Worm (Caenorhabditis elegans) whole organism, mixed stage, embryonic: ENCODE measurements around the gene F49E11.2.

Experiments
- M03D4.4 ChIP-seq: sonication (generic microtip); optimal IDR thresholded peaks from 2 replicates; lab custom pipeline; 2017; ENCODE audit warnings: mild to moderate bottlenecking, missing genetic modification characterization, missing compliant biosample characterization
- bed-3 ChIP-seq: fragments of 200-800 bp; sonication (Bioruptor generic); optimal IDR thresholded peaks from 3 replicates; lab custom pipeline; 2018; ENCODE audit warnings: mild to moderate bottlenecking, missing genetic modification characterization, moderate library complexity, missing compliant biosample characterization
- blmp-1 ChIP-seq: fragments of 150-350 bp; optimal IDR thresholded peaks from 2 replicates; lab custom pipeline; 2014; ENCODE audit warnings: missing biosample characterization, missing genetic modification characterization
- ceh-39 ChIP-seq: fragments of 150-350 bp; optimal IDR thresholded peaks from 2 replicates; lab custom pipeline; 2014; ENCODE audit warnings: missing biosample characterization, missing genetic modification characterization
- ceh-43 ChIP-seq: fragments of 200-800 bp; sonication (Bioruptor generic); optimal IDR thresholded peaks from 2 replicates; lab custom pipeline; 2018; ENCODE audit warnings: mild to moderate bottlenecking, missing genetic modification characterization, moderate library complexity, missing compliant biosample characterization
- ces-1 ChIP-seq: fragments of 150-350 bp; optimal IDR thresholded peaks from 2 replicates; lab custom pipeline; 2014; ENCODE audit warnings: missing biosample characterization, missing genetic modification reagents, missing genetic modification characterization
- cnd-1 ChIP-seq: fragments of 200-800 bp; sonication (Bioruptor generic); optimal IDR thresholded peaks from 2 replicates; lab custom pipeline; 2018; ENCODE audit warnings: mild to moderate bottlenecking, missing genetic modification characterization, missing compliant biosample characterization
- drap-1 ChIP-seq: fragments of 200-800 bp; sonication (Bioruptor generic); optimal IDR thresholded peaks from 3 replicates; lab custom pipeline; 2018; ENCODE audit warnings: mild to moderate bottlenecking, missing genetic modification characterization, missing compliant biosample characterization
- elt-1 ChIP-seq: sonication (generic microtip); optimal IDR thresholded peaks from 2 replicates; lab custom pipeline; 2017; ENCODE audit warnings: missing genetic modification characterization, mild to moderate bottlenecking, missing compliant biosample characterization, antibody characterized with exemption, moderate library complexity, borderline replicate concordance; ENCODE audit not compliant: insufficient read depth
- elt-3 ChIP-seq: fragments of 150-350 bp; optimal IDR thresholded peaks from 2 replicates; lab custom pipeline; 2014; ENCODE audit warnings: missing biosample characterization, missing genetic modification characterization
- flh-1 ChIP-seq: fragments of 200-800 bp; sonication (Bioruptor generic); optimal IDR thresholded peaks from 2 replicates; lab custom pipeline; 2018; ENCODE audit warnings: mild to moderate bottlenecking, missing genetic modification characterization, moderate library complexity, missing compliant biosample characterization
- ham-2 ChIP-seq: fragments of 200-800 bp; sonication (Bioruptor generic); optimal IDR thresholded peaks from 2 replicates; lab custom pipeline; 2018; ENCODE audit warnings: mild to moderate bottlenecking, missing genetic modification characterization, missing compliant biosample characterization
- hlh-1 ChIP-seq: fragments of 150-350 bp; optimal IDR thresholded peaks from 2 replicates; lab custom pipeline; 2014; ENCODE audit warnings: missing biosample characterization, missing genetic modification reagents, missing genetic modification characterization
- lin-13 ChIP-seq: fragments of 150-350 bp; optimal IDR thresholded peaks from 2 replicates; lab custom pipeline; 2014; ENCODE audit warnings: missing biosample characterization, missing genetic modification characterization
- lin-32 ChIP-seq: fragments of 200-800 bp; sonication (Bioruptor generic); optimal IDR thresholded peaks from 2 replicates; lab custom pipeline; 2018; ENCODE audit warnings: mild to moderate bottlenecking, missing genetic modification characterization, missing compliant biosample characterization
- lsy-2 ChIP-seq: fragments of 150-350 bp; optimal IDR thresholded peaks from 2 replicates; lab custom pipeline; 2014; ENCODE audit warnings: missing biosample characterization, missing genetic modification characterization
- mab-5 ChIP-seq: fragments of 150-350 bp; optimal IDR thresholded peaks from 2 replicates; lab custom pipeline; 2014; ENCODE audit warnings: missing biosample characterization, missing genetic modification characterization
- mep-1 ChIP-seq: fragments of 150-350 bp; optimal IDR thresholded peaks from 2 replicates; lab custom pipeline; 2017; ENCODE audit warnings: missing biosample characterization, missing genetic modification reagents, missing genetic modification characterization, inconsistent platforms
- mls-2 ChIP-seq: sonication (generic microtip); optimal IDR thresholded peaks from 2 replicates; lab custom pipeline; 2016; ENCODE audit warnings: mild to moderate bottlenecking, missing genetic modification characterization, moderate library complexity, missing compliant biosample characterization
- nhr-12 ChIP-seq: fragments of 150-350 bp; optimal IDR thresholded peaks from 2 replicates; lab custom pipeline; 2014; ENCODE audit warnings: missing biosample characterization, missing genetic modification characterization
- nhr-2 ChIP-seq: fragments of 150-350 bp; optimal IDR thresholded peaks from 2 replicates; lab custom pipeline; 2014; ENCODE audit warnings: missing biosample characterization, missing genetic modification characterization
- nhr-237 ChIP-seq: fragments of 150-350 bp; optimal IDR thresholded peaks from 2 replicates; lab custom pipeline; 2014; ENCODE audit warnings: missing biosample characterization, missing genetic modification characterization
- nhr-28 ChIP-seq: fragments of 150-350 bp; optimal IDR thresholded peaks from 2 replicates; lab custom pipeline; 2014; ENCODE audit warnings: missing biosample characterization, missing genetic modification characterization
- pha-4 ChIP-seq: fragments of 150-350 bp; optimal IDR thresholded peaks from 2 replicates; lab custom pipeline; 2018; ENCODE audit warnings: missing biosample characterization, missing genetic modification reagents, missing genetic modification characterization
- sem-2 ChIP-seq: fragments of 200-800 bp; sonication (Bioruptor generic); optimal IDR thresholded peaks from 2 replicates; lab custom pipeline; 2018; ENCODE audit warnings: mild to moderate bottlenecking, missing genetic modification characterization, missing compliant biosample characterization
- snpc-4 ChIP-seq: fragments of 150-350 bp; optimal IDR thresholded peaks from 2 replicates; lab custom pipeline; 2014; ENCODE audit warnings: missing biosample characterization, missing genetic modification characterization
- sptf-1 ChIP-seq: sonication (generic microtip); optimal IDR thresholded peaks from 2 replicates; lab custom pipeline; 2017; ENCODE audit warnings: mild to moderate bottlenecking, missing genetic modification characterization, moderate library complexity, missing compliant biosample characterization
- unc-120 ChIP-seq: sonication (generic microtip); optimal IDR thresholded peaks from 2 replicates; lab custom pipeline; 2017; ENCODE audit warnings: missing genetic modification characterization, missing compliant biosample characterization; ENCODE audit not compliant: poor library complexity, severe bottlenecking
- unc-39 ChIP-seq: fragments of 150-350 bp; optimal IDR thresholded peaks from 2 replicates; lab custom pipeline; 2014; ENCODE audit warnings: missing biosample characterization, missing genetic modification characterization
- zip-8 ChIP-seq: fragments of 150-350 bp; optimal IDR thresholded peaks from 2 replicates; lab custom pipeline; 2014; ENCODE audit warnings: missing biosample characterization, missing genetic modification characterization
- ztf-11 ChIP-seq: fragments of 150-350 bp; optimal IDR thresholded peaks from 2 replicates; lab custom pipeline; 2014; ENCODE audit warnings: missing biosample characterization, missing genetic modification characterization

The F49E11.2 gene

DNA sequence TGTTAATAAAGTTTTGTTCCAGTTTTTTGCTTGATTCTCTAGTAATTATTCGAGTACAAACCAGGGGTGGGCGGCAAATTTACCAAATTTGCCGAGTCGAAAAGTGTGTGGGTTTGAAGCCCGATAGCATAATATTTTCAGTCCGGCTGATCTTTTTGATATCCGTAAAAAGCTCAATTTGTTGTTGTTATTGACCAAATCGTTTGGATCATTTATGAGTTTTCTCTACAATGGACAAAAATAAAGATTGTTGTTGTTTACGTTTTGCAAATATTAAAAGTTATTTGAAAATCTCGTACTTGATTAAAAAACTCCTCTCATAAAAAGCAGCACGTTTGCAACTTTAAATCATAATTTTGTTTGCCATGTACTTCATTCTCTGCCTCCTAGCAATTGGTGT lies 17.2 kb upstream of the F49E11.2 start, which contains the start of gene scl-1:
Gene scl-1, plus strand, starts transcription at position 301 of the 400 bp plus-strand sequence.
- TF ChIP-seq ces-1 (GFP tag; lab: Kevin White, UChicago) (no peak), elt-1 (tag; lab: Kevin White, UChicago) (no peak), snpc-4 (tag; lab: Kevin White, UChicago) (no peak), ceh-39 (no peak), pha-4 (tag; lab: Kevin White, UChicago) (no peak), ztf-11 (tag; lab: Kevin White, UChicago) (no peak), flh-1 (GFP tag; lab: Kevin White, UChicago) (no peak), lin-13 (no peak), nhr-12 (no peak), M03D4.4 (tag; lab: Kevin White, UChicago) (no peak), drap-1 (GFP tag; lab: Kevin White, UChicago) (no peak), mab-5 (tag; lab: Kevin White, UChicago) (no peak), sem-2 (GFP tag; lab: Kevin White, UChicago) (no peak), lin-32 (GFP tag; lab: Kevin White, UChicago) (no peak), blmp-1 (tag; lab: Kevin White, UChicago) (no peak), unc-120 (tag; lab: Kevin White, UChicago) (no peak), bed-3 (no peak)
- TF ChIP-seq, all 35 proteins: peak for 0

DNA sequence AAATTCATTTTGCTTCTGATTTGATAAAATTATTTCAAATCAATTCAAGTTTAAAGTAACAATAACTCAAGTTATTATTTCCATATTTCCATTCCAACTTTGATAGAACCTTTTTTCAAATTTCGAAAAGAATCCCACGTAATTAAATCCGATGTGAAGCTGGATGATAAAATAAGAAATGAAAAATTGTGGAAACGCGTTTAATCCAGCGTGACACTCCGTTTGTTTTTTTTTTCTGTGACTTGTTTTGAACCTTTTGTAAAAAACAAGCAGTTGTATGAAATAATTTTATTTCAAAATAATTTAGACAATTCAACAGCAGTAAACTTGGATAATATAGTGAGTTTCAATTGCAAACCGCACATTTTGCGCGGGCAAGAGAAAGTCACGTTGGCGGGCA lies 13.8 kb upstream of the F49E11.2 start, which contains the start of gene F49E11.7:
Gene F49E11.7, plus strand, starts transcription at position 301 of the 400 bp plus-strand sequence.
- TF ChIP-seq ztf-11 (tag; lab: Kevin White, UChicago) (no peak), ham-2 (GFP tag; lab: Kevin White, UChicago) (no peak)

DNA sequence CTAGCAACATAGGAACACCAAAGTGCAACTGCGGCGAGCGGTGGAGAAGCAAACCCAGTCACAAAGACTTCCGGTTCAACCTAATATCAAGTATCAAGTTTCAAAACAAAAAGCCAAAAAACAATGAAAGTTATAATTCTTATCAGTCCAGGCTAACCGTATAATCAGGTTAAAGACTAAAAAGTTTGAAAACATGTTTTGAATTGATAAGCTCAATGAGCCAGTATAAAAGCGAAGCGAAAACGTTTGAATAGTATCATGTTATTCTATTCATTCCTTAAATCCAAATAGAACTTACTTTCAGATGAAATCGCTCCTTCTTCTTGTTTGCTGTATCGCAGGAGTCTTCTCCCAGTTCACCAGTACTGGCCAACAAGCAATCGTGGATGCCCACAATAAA lies 12.3 kb upstream of the F49E11.2 start, which contains the start of gene scl-11:
Gene scl-11, plus strand, starts transcription at position 301 of the 400 bp plus-strand sequence.
- no peak for TF ChIP-seq sem-2 (GFP tag; lab: Kevin White, UChicago)
- TF ChIP-seq mep-1 (tag; lab: Kevin White, UChicago) = no peak
- no peak for TF ChIP-seq zip-8 (tag; lab: Kevin White, UChicago)
- no peak for TF ChIP-seq blmp-1 (tag; lab: Kevin White, UChicago)
- TF ChIP-seq sptf-1 = no peak
- no peak for TF ChIP-seq elt-3
- no peak for TF ChIP-seq drap-1 (GFP tag; lab: Kevin White, UChicago)
- no peak for TF ChIP-seq hlh-1 (tag; lab: Kevin White, UChicago)
- no peak for TF ChIP-seq pha-4 (tag; lab: Kevin White, UChicago)
- no peak for TF ChIP-seq ceh-39
- no peak for TF ChIP-seq ztf-11 (tag; lab: Kevin White, UChicago)
- no peak for TF ChIP-seq ham-2 (GFP tag; lab: Kevin White, UChicago)
- no peak for TF ChIP-seq ceh-43 (GFP tag; lab: Kevin White, UChicago)
- TF ChIP-seq mab-5 (tag; lab: Kevin White, UChicago) = no peak
- TF ChIP-seq nhr-2 (tag; lab: Kevin White, UChicago) = no peak
- no peak for TF ChIP-seq M03D4.4 (tag; lab: Kevin White, UChicago)
- TF ChIP-seq snpc-4 (tag; lab: Kevin White, UChicago) = no peak
- TF ChIP-seq mls-2 = no peak
- no peak for TF ChIP-seq ces-1 (GFP tag; lab: Kevin White, UChicago)

DNA sequence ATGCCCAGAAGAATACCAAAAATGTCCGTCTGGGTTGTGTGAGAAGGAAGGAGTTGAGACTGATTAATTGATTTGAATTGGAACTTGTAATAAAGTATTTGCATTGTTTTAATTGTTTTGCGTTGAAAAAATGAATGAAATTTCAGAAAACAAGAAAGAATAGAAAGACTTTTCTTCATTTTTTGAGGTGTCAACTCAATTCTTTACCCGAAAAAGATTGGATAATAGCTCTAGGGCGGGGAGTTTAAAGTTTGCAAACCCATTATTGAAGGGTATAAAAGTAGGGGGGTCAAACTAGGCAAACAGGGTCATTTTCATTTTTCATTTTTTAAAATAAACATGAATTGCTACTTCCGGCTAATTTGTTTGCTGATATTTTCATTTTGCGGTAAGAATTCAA lies 9.4 kb upstream of the F49E11.2 start, which contains the start of gene scl-10:
Gene scl-10, plus strand, starts transcription at position 301 of the 400 bp plus-strand sequence.
- TF ChIP-seq mls-2 = no peak
- TF ChIP-seq snpc-4 (tag; lab: Kevin White, UChicago) = no peak
- TF ChIP-seq zip-8 (tag; lab: Kevin White, UChicago) = no peak
- no peak for TF ChIP-seq nhr-28 (tag; lab: Kevin White, UChicago)
- TF ChIP-seq drap-1 (GFP tag; lab: Kevin White, UChicago) = no peak
- no peak for TF ChIP-seq sem-2 (GFP tag; lab: Kevin White, UChicago)
- no peak for TF ChIP-seq sptf-1
- no peak for TF ChIP-seq hlh-1 (tag; lab: Kevin White, UChicago)
- no peak for TF ChIP-seq lin-32 (GFP tag; lab: Kevin White, UChicago)
- no peak for TF ChIP-seq flh-1 (GFP tag; lab: Kevin White, UChicago)
- TF ChIP-seq ztf-11 (tag; lab: Kevin White, UChicago) = no peak

DNA sequence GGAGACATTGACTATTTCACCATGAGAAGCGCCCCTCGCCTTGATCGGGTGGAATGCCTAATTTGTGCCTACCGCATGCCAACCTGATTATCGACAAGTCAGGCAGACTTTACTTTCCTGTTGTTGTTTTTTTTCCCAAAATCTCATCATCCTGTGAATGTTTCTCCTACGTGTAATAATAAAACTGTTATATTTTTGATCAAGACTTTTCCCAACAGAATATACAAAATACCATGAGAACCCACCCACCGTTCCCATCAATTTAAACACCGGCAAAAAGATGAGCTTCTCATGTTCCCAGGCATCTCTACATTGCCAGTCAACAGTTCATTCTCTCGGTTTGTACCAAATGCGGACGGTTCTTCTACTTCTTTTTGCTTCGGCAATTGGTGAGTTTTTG lies 8.1 kb upstream of the F49E11.2 start, which contains the start of gene scl-9:
Gene scl-9, plus strand, starts transcription at position 301 of the 400 bp plus-strand sequence.
- TF ChIP-seq lsy-2 (no peak), ces-1 (GFP tag; lab: Kevin White, UChicago) (no peak), unc-39 (no peak), nhr-12 (no peak), cnd-1 (tag; lab: Kevin White, UChicago) (no peak), ceh-39 (no peak), nhr-237 (tag; lab: Kevin White, UChicago) (no peak), sptf-1 (no peak)
